Worm (Caenorhabditis elegans) whole organism, young adult: Measurements from ENCODE around the gene igeg-2.

Source experiments
- B0035.1 ChIP-seq: sonication (generic microtip); optimal IDR thresholded peaks from 2 replicates; lab custom pipeline; 2016; ENCODE audit warnings: missing genetic modification characterization, mild to moderate bottlenecking, missing compliant biosample characterization, missing genotype, missing genetic modification reagents
- F10E7.11 ChIP-seq: sonication (generic microtip); optimal IDR thresholded peaks from 2 replicates; lab custom pipeline; 2017; ENCODE audit warnings: mild to moderate bottlenecking, missing genetic modification characterization, moderate library complexity, missing compliant biosample characterization
- F22D6.2 ChIP-seq: sonication (generic microtip); optimal IDR thresholded peaks from 2 replicates; lab custom pipeline; 2016; ENCODE audit warnings: mild to moderate bottlenecking, missing genetic modification characterization, missing compliant biosample characterization
- F23B12.7 ChIP-seq: sonication (generic microtip); optimal IDR thresholded peaks from 2 replicates; lab custom pipeline; 2017; ENCODE audit warnings: missing genetic modification characterization, mild to moderate bottlenecking, missing compliant biosample characterization, antibody characterized with exemption, moderate library complexity; ENCODE audit not compliant: insufficient read depth
- F33H1.4 ChIP-seq: fragments of 200-800 bp; sonication (Bioruptor generic); IDR thresholded peaks from 2 replicates; pipeline ENCODE4 v1.3.6; 2022; ENCODE audit warnings: missing genetic modification reagents, missing genetic modification characterization, missing compliant biosample characterization
- F37B4.10 ChIP-seq: fragments of 200-800 bp; sonication (Bioruptor generic); IDR thresholded peaks from 2 replicates; pipeline ENCODE4 v1.3.6; 2022; ENCODE audit warnings: missing genetic modification characterization, missing compliant biosample characterization
- F39B2.1 ChIP-seq: fragments of 200-800 bp; sonication (Bioruptor generic); IDR thresholded peaks from 2 replicates; pipeline ENCODE4 v1.3.6; 2022; ENCODE audit warnings: missing genetic modification reagents, missing genetic modification characterization, missing compliant biosample characterization
- F49E8.2 ChIP-seq: sonication (generic microtip); optimal IDR thresholded peaks from 3 replicates; lab custom pipeline; 2017; ENCODE audit warnings: missing genetic modification characterization, mild to moderate bottlenecking, missing compliant biosample characterization, antibody characterized with exemption, moderate library complexity; ENCODE audit not compliant: insufficient read depth
- Y53G8AR.9 ChIP-seq: fragments of 200-800 bp; sonication (Bioruptor generic); conservative IDR thresholded peaks from 2 replicates; pipeline ENCODE4 v1.3.6; 2022; ENCODE audit warnings: missing genetic modification reagents, missing genetic modification characterization, missing compliant biosample characterization
- akir-1 ChIP-seq: fragments of 200-800 bp; sonication (Bioruptor generic); optimal IDR thresholded peaks from 2 replicates; lab custom pipeline; 2018; ENCODE audit warnings: mild to moderate bottlenecking, missing genetic modification characterization, moderate library complexity, missing compliant biosample characterization
- aptf-3 ChIP-seq: fragments of 200-800 bp; sonication (Bioruptor generic); IDR thresholded peaks from 2 replicates; pipeline ENCODE4 v1.3.6; 2022; ENCODE audit warnings: missing genetic modification characterization, missing compliant biosample characterization
- cebp-2 ChIP-seq: fragments of 200-800 bp; sonication (Bioruptor generic); IDR thresholded peaks from 2 replicates; pipeline ENCODE4 v1.3.6; 2022; ENCODE audit warnings: missing genetic modification characterization, missing compliant biosample characterization
- ceh-27 ChIP-seq: fragments of 200-800 bp; sonication (Bioruptor generic); optimal IDR thresholded peaks from 2 replicates; lab custom pipeline; 2018; ENCODE audit warnings: mild to moderate bottlenecking, missing genetic modification characterization, moderate library complexity, missing compliant biosample characterization
- chd-7 ChIP-seq: sonication (generic microtip); optimal IDR thresholded peaks from 2 replicates; lab custom pipeline; 2016; ENCODE audit warnings: mild to moderate bottlenecking, missing genetic modification characterization, moderate library complexity, missing compliant biosample characterization
- die-1 ChIP-seq: sonication (generic microtip); optimal IDR thresholded peaks from 2 replicates; lab custom pipeline; 2016; ENCODE audit warnings: missing genotype, mild to moderate bottlenecking, missing genetic modification characterization, missing compliant biosample characterization
- dpff-1 ChIP-seq: sonication (generic microtip); optimal IDR thresholded peaks from 2 replicates; lab custom pipeline; 2017; ENCODE audit warnings: mild to moderate bottlenecking, missing genetic modification characterization, missing compliant biosample characterization
- efl-1 ChIP-seq: fragments of 150-350 bp; optimal IDR thresholded peaks from 2 replicates; lab custom pipeline; 2014; ENCODE audit warnings: missing biosample characterization, missing genetic modification reagents, missing genetic modification characterization
- egrh-3 ChIP-seq: fragments of 200-800 bp; sonication (Bioruptor generic); IDR thresholded peaks from 2 replicates; pipeline ENCODE4 v1.3.6; 2022; ENCODE audit warnings: missing genetic modification reagents, missing genetic modification characterization, missing compliant biosample characterization
- ets-4 ChIP-seq: fragments of 200-800 bp; sonication (Bioruptor generic); optimal IDR thresholded peaks from 2 replicates; lab custom pipeline; 2018; ENCODE audit warnings: mild to moderate bottlenecking, missing genetic modification characterization, missing compliant biosample characterization
- hmg-1.2 ChIP-seq: fragments of 200-800 bp; sonication (Bioruptor generic); IDR thresholded peaks from 2 replicates; pipeline ENCODE4 v1.3.6; 2022; ENCODE audit warnings: missing genetic modification reagents, missing genetic modification characterization, missing compliant biosample characterization
- hmg-20 ChIP-seq: fragments of 200-800 bp; sonication (Bioruptor generic); IDR thresholded peaks from 2 replicates; pipeline ENCODE4 v1.3.6; 2022; ENCODE audit warnings: missing genetic modification reagents, missing genetic modification characterization, missing compliant biosample characterization
- hrde-1 ChIP-seq: sonication (generic microtip); optimal IDR thresholded peaks from 2 replicates; lab custom pipeline; 2016; ENCODE audit warnings: missing genetic modification characterization, mild to moderate bottlenecking, missing compliant biosample characterization, moderate library complexity, missing genotype, missing genetic modification reagents, borderline replicate concordance
- hsf-1 ChIP-seq: fragments of 200-800 bp; sonication (Bioruptor generic); IDR thresholded peaks from 2 replicates; pipeline ENCODE4 v1.3.6; 2022; ENCODE audit warnings: missing genetic modification reagents, missing genetic modification characterization, missing compliant biosample characterization
- lag-1 ChIP-seq: fragments of 200-800 bp; sonication (Bioruptor generic); IDR thresholded peaks from 2 replicates; pipeline ENCODE4 v1.3.6; 2022; ENCODE audit warnings: missing genetic modification reagents, missing genetic modification characterization, missing compliant biosample characterization
- madf-8 ChIP-seq: fragments of 200-800 bp; sonication (Bioruptor generic); conservative IDR thresholded peaks from 2 replicates; pipeline ENCODE4 v1.3.6; 2022; ENCODE audit warnings: missing genetic modification reagents, missing genetic modification characterization, missing compliant biosample characterization
- mel-28 ChIP-seq: sonication (generic microtip); optimal IDR thresholded peaks from 2 replicates; lab custom pipeline; 2016; ENCODE audit warnings: borderline replicate concordance, mild to moderate bottlenecking, missing genetic modification characterization, missing compliant biosample characterization
- pbrm-1 ChIP-seq: fragments of 200-800 bp; sonication (Bioruptor generic); IDR thresholded peaks from 2 replicates; pipeline ENCODE4 v1.3.6; 2022; ENCODE audit warnings: missing genetic modification reagents, missing genetic modification characterization, missing compliant biosample characterization
- pha-4 ChIP-seq: fragments of 150-350 bp; sonication (generic microtip); optimal IDR thresholded peaks from 2 replicates; lab custom pipeline; 2014; ENCODE audit warnings: missing biosample characterization, missing genetic modification reagents, missing genetic modification characterization
- rec-8 ChIP-seq, 2 experiments: sonication (generic microtip); optimal IDR thresholded peaks; 2 replicates each; lab custom pipeline; 2016; ENCODE audit warnings: mild to moderate bottlenecking in 2 of 2, missing genetic modification characterization in 2 of 2, missing genetic modification reagents in 2 of 2, missing genotype in 2 of 2, missing biosample characterization in 1 of 2, missing compliant biosample characterization in 1 of 2, moderate library complexity in 1 of 2
- sdz-38 ChIP-seq: sonication (generic microtip); optimal IDR thresholded peaks from 2 replicates; lab custom pipeline; 2016; ENCODE audit warnings: missing genotype, missing genetic modification characterization, missing compliant biosample characterization
- snpc-3.4 ChIP-seq: sonication (generic microtip); optimal IDR thresholded peaks from 2 replicates; lab custom pipeline; 2017; ENCODE audit warnings: missing genetic modification characterization, mild to moderate bottlenecking, missing compliant biosample characterization, antibody characterized with exemption, moderate library complexity, missing genotype, missing genetic modification reagents
- tbx-9 ChIP-seq: sonication (generic microtip); optimal IDR thresholded peaks from 2 replicates; lab custom pipeline; 2016; ENCODE audit warnings: borderline replicate concordance, missing genetic modification characterization, inconsistent platforms, missing compliant biosample characterization
- ztf-18 ChIP-seq: sonication (generic microtip); optimal IDR thresholded peaks from 2 replicates; lab custom pipeline; 2016; ENCODE audit warnings: missing genotype, mild to moderate bottlenecking, missing genetic modification characterization, missing compliant biosample characterization
- ztf-3 ChIP-seq: fragments of 200-800 bp; sonication (Bioruptor generic); optimal IDR thresholded peaks from 2 replicates; lab custom pipeline; 2018; ENCODE audit warnings: mild to moderate bottlenecking, missing genetic modification characterization, missing compliant biosample characterization

The igeg-2 gene

DNA sequence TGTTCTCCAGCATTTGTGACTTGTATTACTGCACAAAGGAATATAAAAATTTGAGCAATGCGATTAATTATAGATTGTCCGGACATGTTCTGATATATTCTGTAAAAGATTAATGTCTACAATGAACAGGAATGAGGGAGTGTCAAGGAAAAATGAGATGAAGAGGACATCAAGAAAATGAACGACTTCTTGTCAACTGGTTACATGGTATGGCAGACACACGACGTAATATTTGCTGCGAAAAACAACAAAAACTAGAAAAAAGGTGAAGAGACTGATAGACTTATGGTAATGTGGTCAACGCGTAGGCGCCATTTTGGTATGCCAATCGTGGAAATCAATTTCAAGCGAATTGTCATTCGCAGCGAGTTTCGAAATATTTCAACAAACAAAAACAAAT, at the start of gene igeg-2:
TSS of gene igeg-2 (minus strand) at position 101 of the 400 bp plus-strand sequence.
- no peak for TF ChIP-seq aptf-3 (GFP tag; lab: Robert Waterston, UW)

DNA sequence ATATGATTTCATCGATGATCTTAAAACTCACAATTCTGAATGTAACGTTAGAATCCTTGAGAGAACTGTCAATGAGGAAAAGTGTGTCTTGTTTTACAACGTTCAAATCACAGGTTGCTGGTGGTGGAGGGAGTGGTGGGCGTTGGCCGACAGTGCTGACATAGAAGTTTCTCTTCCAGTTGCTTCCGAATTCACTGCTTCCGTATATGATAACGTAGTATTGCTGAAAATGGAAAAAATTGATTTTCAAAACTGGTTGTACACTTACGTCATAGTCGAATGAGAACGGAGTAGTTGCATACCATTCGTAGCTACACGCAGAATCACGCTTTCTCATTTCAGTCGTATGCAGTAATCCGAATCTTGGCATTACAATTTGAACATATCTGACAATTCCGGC, 45.4 kb upstream of the igeg-2 start:
- TF ChIP-seq hmg-1.2 (GFP tag; lab: Robert Waterston, UW): no peak
- TF ChIP-seq chd-7 (tag; lab: Kevin White, UChicago): no peak
- no peak for TF ChIP-seq pbrm-1 (GFP tag; lab: Robert Waterston, UW)
- TF ChIP-seq madf-8 (GFP tag; lab: Robert Waterston, UW): no peak
- no peak for TF ChIP-seq ceh-27 (GFP tag; lab: Kevin White, UChicago)
- no peak for TF ChIP-seq sdz-38 (tag; lab: Kevin White, UChicago)
- TF ChIP-seq aptf-3 (GFP tag; lab: Robert Waterston, UW): no peak
- TF ChIP-seq hrde-1: no peak
- no peak for TF ChIP-seq F10E7.11 (tag; lab: Kevin White, UChicago)
- no peak for TF ChIP-seq cebp-2 (GFP tag; lab: Robert Waterston, UW)
- no peak for TF ChIP-seq F37B4.10
- no peak for TF ChIP-seq hsf-1 (GFP tag; lab: Robert Waterston, UW)
- no peak for TF ChIP-seq egrh-3 (GFP tag; lab: Robert Waterston, UW)

DNA sequence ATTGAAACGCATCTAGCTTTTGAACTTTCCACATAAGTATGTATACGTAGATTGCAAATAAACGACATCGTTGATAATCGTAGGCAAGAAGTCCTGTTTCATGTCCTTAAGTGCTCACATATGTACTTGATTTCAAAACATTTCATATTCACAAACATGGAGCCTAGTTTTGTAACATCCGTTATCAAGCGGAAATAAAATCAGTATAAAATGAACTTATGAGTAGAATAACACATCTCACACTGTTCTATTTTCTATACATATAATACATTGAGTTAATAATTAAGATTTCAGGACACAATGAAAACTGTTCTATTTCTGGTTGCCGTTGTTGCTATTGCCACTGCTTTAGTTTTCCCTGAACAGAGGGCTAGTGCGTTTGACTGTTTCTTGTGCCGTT, 43.4 kb upstream of the igeg-2 start, which contains the start of gene spp-21:
TSS of gene spp-21 (plus strand) at position 301 of the 400 bp plus-strand sequence.
- TF ChIP-seq efl-1 (GFP tag; lab: Kevin White, UChicago) (no peak), F33H1.4 (no peak), pha-4 (no peak), tbx-9 (tag; lab: Kevin White, UChicago) (no peak), B0035.1 (no peak), mel-28 (tag; lab: Kevin White, UChicago) (no peak), die-1 (tag; lab: Kevin White, UChicago) (no peak), F39B2.1 (GFP tag; lab: Robert Waterston, UW) (no peak), ztf-3 (GFP tag; lab: Kevin White, UChicago) (no peak), F49E8.2 (tag; lab: Kevin White, UChicago) (no peak), lag-1 (GFP tag; lab: Robert Waterston, UW) (no peak)

DNA sequence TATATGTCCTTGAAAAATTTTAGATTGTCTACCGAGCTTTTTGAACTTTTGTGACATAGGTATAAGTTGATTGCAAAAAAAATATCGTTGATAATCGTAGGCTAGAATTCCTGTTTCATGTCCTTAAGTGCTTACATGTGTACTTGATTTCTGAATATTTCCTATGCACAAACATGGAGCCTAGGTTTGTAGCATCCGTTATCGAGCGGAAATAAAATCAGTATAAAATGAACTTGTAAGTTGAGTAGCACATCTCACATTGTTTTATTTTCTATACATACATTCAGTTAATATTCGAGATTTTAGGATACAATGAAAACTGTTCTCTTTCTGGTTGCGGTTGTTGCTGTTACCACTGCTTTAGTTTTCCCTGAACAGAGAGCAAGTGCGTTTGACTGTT, 41.0 kb upstream of the igeg-2 start, which contains the start of gene spp-9:
TSS of gene spp-9 (plus strand) at position 301 of the 400 bp plus-strand sequence.
- no peak for TF ChIP-seq dpff-1 (tag; lab: Kevin White, UChicago)
- no peak for TF ChIP-seq hmg-20 (GFP tag; lab: Robert Waterston, UW)
- TF ChIP-seq snpc-3.4: no peak
- no peak for TF ChIP-seq ets-4 (GFP tag; lab: Kevin White, UChicago)
- no peak for TF ChIP-seq rec-8 (tag; optimal IDR thresholded peaks at IDR 0.05; lab: Kevin White, UChicago)
- no peak for TF ChIP-seq aptf-3 (GFP tag; lab: Robert Waterston, UW)
- TF ChIP-seq akir-1: no peak
- no peak for TF ChIP-seq F22D6.2
- no peak for TF ChIP-seq Y53G8AR.9
- no peak for TF ChIP-seq F23B12.7 (tag; lab: Kevin White, UChicago)
- no peak for TF ChIP-seq ztf-18
